Worm (Caenorhabditis elegans): ENCODE measurements around the gene C02B8.6.

The C02B8.6 gene

ce11 chrX:8157132-8157531 lies 21.0 kb upstream of the C02B8.6 start (continued):
- no peak for TF ChIP-seq nhr-84 (tag; optimal IDR thresholded peaks at IDR 0.05)
- TF ChIP-seq ces-1 (GFP tag; optimal IDR thresholded peaks at IDR 0.05): no peak
- TF ChIP-seq lin-35 (GFP tag; optimal IDR thresholded peaks at IDR 0.05): no peak
- no peak for TF ChIP-seq fkh-4 (tag; optimal IDR thresholded peaks at IDR 0.05; ENCODE audit: borderline replicate concordance)
- peak in 1 of 2 experiments; percentile 16 for TF ChIP-seq lsy-2 (tag; optimal IDR thresholded peaks at IDR 0.05)
- no peak for TF ChIP-seq isw-1 (GFP tag; IDR thresholded peaks at IDR 0.05)
- TF ChIP-seq ets-5 (GFP tag; IDR thresholded peaks at IDR 0.05): no peak
- no peak for TF ChIP-seq nhr-77 (tag; optimal IDR thresholded peaks at IDR 0.05)
- no peak for TF ChIP-seq blmp-1 (tag; optimal IDR thresholded peaks at IDR 0.05)
- no peak for TF ChIP-seq vab-15 (tag; optimal IDR thresholded peaks at IDR 0.05)
- no peak for TF ChIP-seq ceh-8 (GFP tag; optimal IDR thresholded peaks at IDR 0.05)
- peak; percentile 4 for TF ChIP-seq xbp-1 (tag; optimal IDR thresholded peaks at IDR 0.05)
- no peak for TF ChIP-seq alr-1 (tag; optimal IDR thresholded peaks at IDR 0.05; ENCODE audit: borderline replicate concordance)
- no peak for TF ChIP-seq nhr-11 (tag; optimal IDR thresholded peaks at IDR 0.05)
- peak; percentile 84 for TF ChIP-seq swsn-7 (tag; optimal IDR thresholded peaks at IDR 0.05)
- peak; percentile 64 for TF ChIP-seq fkh-8 (tag; optimal IDR thresholded peaks at IDR 0.05)
- TF ChIP-seq irx-1 (tag; optimal IDR thresholded peaks at IDR 0.05): no peak
- TF ChIP-seq elt-2 (tag; optimal IDR thresholded peaks at IDR 0.05): no peak
- TF ChIP-seq ceh-63 (GFP tag; optimal IDR thresholded peaks at IDR 0.05): no peak
- no peak for TF ChIP-seq hpl-2 (GFP tag; optimal IDR thresholded peaks at IDR 0.05)
- TF ChIP-seq unc-98 (GFP tag; IDR thresholded peaks at IDR 0.05): no peak
- no peak for TF ChIP-seq F16B12.6 (tag; optimal IDR thresholded peaks at IDR 0.05)
- TF ChIP-seq aly-2 (tag; optimal IDR thresholded peaks at IDR 0.05): no peak

ce11 chrX:8156502-8156901 lies 20.4 kb upstream of the C02B8.6 start:
- no peak for TF ChIP-seq hpl-2 (GFP tag; optimal IDR thresholded peaks at IDR 0.05)
- TF ChIP-seq efl-1 (optimal IDR thresholded peaks at IDR 0.05): no peak
- TF ChIP-seq efl-1 (GFP tag; optimal IDR thresholded peaks at IDR 0.05 in 1 of 2): peak in 1 of 2 experiments; percentile 29
- TF ChIP-seq elt-2 (tag; optimal IDR thresholded peaks at IDR 0.05): no peak
- peak; percentile 30 for TF ChIP-seq swsn-7 (tag; optimal IDR thresholded peaks at IDR 0.05)
- no peak for TF ChIP-seq sox-4 (tag; optimal IDR thresholded peaks at IDR 0.05)
- no peak for TF ChIP-seq ztf-4 (tag; optimal IDR thresholded peaks at IDR 0.05)
- TF ChIP-seq unc-86 (tag; optimal IDR thresholded peaks at IDR 0.05): no peak
- TF ChIP-seq irx-1 (tag; optimal IDR thresholded peaks at IDR 0.05): no peak
- TF ChIP-seq ztf-11 (tag; optimal IDR thresholded peaks at IDR 0.05): no peak
- TF ChIP-seq lin-39 (tag; optimal IDR thresholded peaks at IDR 0.05): no peak
- peak; percentile 50 for TF ChIP-seq nhr-47 (tag; optimal IDR thresholded peaks at IDR 0.05)
- no peak for TF ChIP-seq efl-3 (GFP tag; optimal IDR thresholded peaks at IDR 0.05)
- peak; percentile 73 for TF ChIP-seq nhr-85 (tag)
- TF ChIP-seq skn-1 (tag; optimal IDR thresholded peaks at IDR 0.05): peak; percentile 3
- TF ChIP-seq aha-1 (tag; optimal IDR thresholded peaks at IDR 0.05): no peak
- peak in 1 of 6 experiments; percentile 20 for TF ChIP-seq elt-3 (tag; optimal IDR thresholded peaks at IDR 0.05)
- no peak for TF ChIP-seq hlh-17 (GFP tag; optimal IDR thresholded peaks at IDR 0.05; ENCODE audit: borderline replicate concordance)
- no peak for TF ChIP-seq alr-1 (tag; optimal IDR thresholded peaks at IDR 0.05; ENCODE audit: borderline replicate concordance)
- no peak for TF ChIP-seq fkh-4 (tag; optimal IDR thresholded peaks at IDR 0.05; ENCODE audit: borderline replicate concordance)
- peak in 1 of 2 experiments; percentile 3 for TF ChIP-seq lsy-2 (tag; optimal IDR thresholded peaks at IDR 0.05)
- no peak for TF ChIP-seq ama-1 (optimal IDR thresholded peaks at IDR 0.05)
- TF ChIP-seq tbx-2 (tag; optimal IDR thresholded peaks at IDR 0.05): no peak
- no peak for TF ChIP-seq lin-13 (GFP tag; optimal IDR thresholded peaks at IDR 0.05)
- TF ChIP-seq mdl-1 (tag; optimal IDR thresholded peaks at IDR 0.05): peak in 1 of 2 experiments; percentile 50
- TF ChIP-seq blmp-1 (tag; optimal IDR thresholded peaks at IDR 0.05): peak; percentile 20
- TF ChIP-seq ceh-90 (tag; optimal IDR thresholded peaks at IDR 0.05): no peak
- TF ChIP-seq jun-1 (tag; optimal IDR thresholded peaks at IDR 0.05): no peak
- TF ChIP-seq unc-98 (GFP tag; IDR thresholded peaks at IDR 0.05): no peak
- no peak for TF ChIP-seq grh-1 (GFP tag; IDR thresholded peaks at IDR 0.05)
- TF ChIP-seq lin-14 (GFP tag; optimal IDR thresholded peaks at IDR 0.05): peak; percentile 42
- TF ChIP-seq mef-2 (tag; optimal IDR thresholded peaks at IDR 0.05): no peak
- TF ChIP-seq nhr-84 (tag; optimal IDR thresholded peaks at IDR 0.05): no peak
- peak; percentile 56 for TF ChIP-seq mep-1 (tag; optimal IDR thresholded peaks at IDR 0.05)
- TF ChIP-seq nhr-20 (tag; optimal IDR thresholded peaks at IDR 0.05): peak; percentile 65
- peak; percentile 62 for TF ChIP-seq C16A3.4 (tag; optimal IDR thresholded peaks at IDR 0.05)
- TF ChIP-seq ceh-8 (GFP tag; optimal IDR thresholded peaks at IDR 0.05): no peak
- TF ChIP-seq nhr-77 (tag; optimal IDR thresholded peaks at IDR 0.05): no peak
- peak; percentile 32 for TF ChIP-seq rnt-1 (tag; optimal IDR thresholded peaks at IDR 0.05)
- no peak for TF ChIP-seq egl-27 (tag; optimal IDR thresholded peaks at IDR 0.05)
